Fruit fly (Drosophila melanogaster): ENCODE data around the gene CG7218.

The CG7218 gene

DNA sequence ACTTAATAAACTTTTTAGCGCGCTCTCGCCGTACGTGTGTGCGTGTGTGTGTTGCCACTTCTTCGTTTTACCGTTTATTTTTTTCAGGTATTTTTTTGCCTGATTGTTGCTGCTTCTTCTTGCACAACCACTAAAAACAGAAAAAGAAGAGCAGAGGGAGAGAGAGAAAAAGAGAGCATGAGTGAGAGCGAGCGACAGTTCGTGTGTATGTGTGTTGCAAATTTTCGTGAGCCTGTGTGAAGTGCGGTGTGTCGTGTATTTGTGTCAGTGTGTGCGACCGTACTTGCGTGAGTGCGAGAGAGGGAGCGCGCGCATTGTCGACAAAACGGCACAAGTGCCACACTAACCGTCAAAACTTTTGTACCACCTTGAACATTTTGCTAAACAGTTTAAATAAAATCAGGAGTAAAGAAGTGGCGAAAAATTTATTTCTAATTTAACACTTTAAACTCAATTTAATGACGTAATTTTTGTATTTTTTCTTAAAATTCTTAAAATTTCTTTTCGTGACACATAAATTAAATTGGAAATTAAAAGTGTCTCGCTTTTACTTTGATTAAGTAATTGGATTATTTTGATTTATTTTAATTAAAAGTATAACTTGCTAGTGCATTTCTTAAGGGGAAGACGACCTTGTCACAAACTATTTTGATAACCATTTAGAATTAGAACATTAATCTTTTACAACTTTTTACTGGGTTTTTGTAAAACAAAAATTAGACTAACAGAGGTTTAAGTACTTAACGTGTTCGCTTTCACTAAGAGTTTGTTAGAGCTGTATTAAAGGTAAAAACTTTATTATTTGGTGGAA, 33.0 kb upstream of the CG7218 start (continued):
- no peak for TF ChIP-seq vnd (GFP tag; IDR thresholded peaks at IDR 0.05; ENCODE audit: partially characterized antibody)
- peak; percentile 50 for TF ChIP-seq CG14710 (tag; optimal IDR thresholded peaks at IDR 0.05)
- peak; percentile 49 for TF ChIP-seq CG10979 (tag; optimal IDR thresholded peaks at IDR 0.05)
- TF ChIP-seq phol (tag; optimal IDR thresholded peaks at IDR 0.05) = peak; percentile 60
- peak; percentile 53 for TF ChIP-seq NfI (GFP tag; optimal IDR thresholded peaks at IDR 0.05)
- TF ChIP-seq zen2 (GFP tag; IDR thresholded peaks at IDR 0.05; ENCODE audit: partially characterized antibody) = no peak
- TF ChIP-seq CG30403 (GFP tag; optimal IDR thresholded peaks at IDR 0.05) = peak; percentile 77
- peak; percentile 60 for TF ChIP-seq Sox102F (GFP tag; optimal IDR thresholded peaks at IDR 0.05)
- TF ChIP-seq PHDP (tag; optimal IDR thresholded peaks at IDR 0.05) = peak; percentile 58
- TF ChIP-seq cwo (GFP tag; optimal IDR thresholded peaks at IDR 0.05) = peak; percentile 51
- TF ChIP-seq D (optimal IDR thresholded peaks at IDR 0.05) = no peak
- peak; percentile 26 for TF ChIP-seq D (GFP tag; optimal IDR thresholded peaks at IDR 0.05)
- TF ChIP-seq CG9817 (tag; optimal IDR thresholded peaks at IDR 0.05) = peak; percentile 50
- no peak for TF ChIP-seq CG31441 (GFP tag; IDR thresholded peaks at IDR 0.05)
- TF ChIP-seq CG17328 (GFP tag; IDR thresholded peaks at IDR 0.05) = no peak
- TF ChIP-seq CG2678 (tag; optimal IDR thresholded peaks at IDR 0.05) = peak; percentile 80
- peak; percentile 62 for TF ChIP-seq CG12769 (tag; optimal IDR thresholded peaks at IDR 0.05)
- TF ChIP-seq corto (GFP tag; optimal IDR thresholded peaks at IDR 0.05) = peak; percentile 8
- TF ChIP-seq ATbp (GFP tag; optimal IDR thresholded peaks at IDR 0.05) = peak; percentile 38
- peak; percentile 50 for TF ChIP-seq CG12659 (GFP tag; optimal IDR thresholded peaks at IDR 0.05)
- TF ChIP-seq Hr3 (GFP tag; optimal IDR thresholded peaks at IDR 0.05) = peak; percentile 77
- TF ChIP-seq HmgZ (tag; optimal IDR thresholded peaks at IDR 0.05) = peak; percentile 17
- peak; percentile 53 for TF ChIP-seq CG10209 (GFP tag; optimal IDR thresholded peaks at IDR 0.05)
- no peak for TF ChIP-seq Bteb2 (GFP tag; optimal IDR thresholded peaks at IDR 0.05)
- peak; percentile 52 for TF ChIP-seq tin (GFP tag; optimal IDR thresholded peaks at IDR 0.05)
- TF ChIP-seq CG32772 (GFP tag; IDR thresholded peaks at IDR 0.05) = no peak
- TF ChIP-seq grau (tag; optimal IDR thresholded peaks at IDR 0.05) = peak; percentile 76
- TF ChIP-seq CG13775 (GFP tag; optimal IDR thresholded peaks at IDR 0.05) = peak; percentile 70
- TF ChIP-seq CG32767 (GFP tag; IDR thresholded peaks at IDR 0.05) = no peak
- TF ChIP-seq CHES-1-like (GFP tag; optimal IDR thresholded peaks at IDR 0.05) = peak; percentile 7
- no peak for TF ChIP-seq CG17186 (GFP tag; optimal IDR thresholded peaks at IDR 0.05)
- no peak for TF ChIP-seq CG3726 (GFP tag; IDR thresholded peaks at IDR 0.05)
- peak; percentile 51 for TF ChIP-seq ind (GFP tag; optimal IDR thresholded peaks at IDR 0.05)
- TF ChIP-seq yki (optimal IDR thresholded peaks at IDR 0.05) = peak; percentile 69
- peak; percentile 35 for TF ChIP-seq CG6765 (GFP tag; optimal IDR thresholded peaks at IDR 0.05)
- no peak for TF ChIP-seq CG7271 (tag; optimal IDR thresholded peaks at IDR 0.05)
- peak; percentile 29 for TF ChIP-seq fu2 (GFP tag; optimal IDR thresholded peaks at IDR 0.05)
- TF ChIP-seq Trl (optimal IDR thresholded peaks at IDR 0.05) = peak; percentile 97 to 99
- TF ChIP-seq Trl (GFP tag; optimal IDR thresholded peaks at IDR 0.05) = peak; percentile 42
- TF ChIP-seq Xbp1 (GFP tag; optimal IDR thresholded peaks at IDR 0.05) = peak; percentile 49
- TF ChIP-seq CG13296 (GFP tag; optimal IDR thresholded peaks at IDR 0.05) = peak; percentile 39
- TF ChIP-seq tna (GFP tag; IDR thresholded peaks at IDR 0.05; ENCODE audit: partially characterized antibody) = no peak
- TF ChIP-seq fd96Cb (tag; optimal IDR thresholded peaks at IDR 0.05) = peak; percentile 44
- no peak for TF ChIP-seq klu (GFP tag; IDR thresholded peaks at IDR 0.05)
- TF ChIP-seq CG4707 (GFP tag; optimal IDR thresholded peaks at IDR 0.05) = no peak
- TF ChIP-seq CG2116 (GFP tag; optimal IDR thresholded peaks at IDR 0.05) = peak; percentile 28
- peak; percentile 66 for TF ChIP-seq bcd (GFP tag; optimal IDR thresholded peaks at IDR 0.05)
- peak; percentile 77 for TF ChIP-seq Oli (tag; optimal IDR thresholded peaks at IDR 0.05)
- TF ChIP-seq Drgx (GFP tag; IDR thresholded peaks at IDR 0.05) = no peak

Data from whole organism, embryonic.